Fruit fly (Drosophila melanogaster) whole organism, adult: ENCODE results near the gene eIF2Bepsilon.

Experiments
- CG11617 ChIP-seq: fragments of 200-800 bp; sonication (Bioruptor generic); optimal IDR thresholded peaks from 2 replicates; lab custom pipeline; 2017; ENCODE audit warnings: mild to moderate bottlenecking, missing biosample characterization, missing genetic modification reagents, missing genetic modification characterization
- CG12768 ChIP-seq: fragments of 200-800 bp; sonication (Bioruptor generic); optimal IDR thresholded peaks from 2 replicates; lab custom pipeline; 2017; ENCODE audit warnings: missing biosample characterization, missing genetic modification characterization, mild to moderate bottlenecking, moderate library complexity, missing genetic modification reagents
- CG14711 ChIP-seq: fragments of 200-800 bp; sonication (Bioruptor generic); optimal IDR thresholded peaks from 2 replicates; lab custom pipeline; 2018; ENCODE audit warnings: missing biosample characterization, mild to moderate bottlenecking, missing genetic modification characterization, moderate library complexity
- CG1620 ChIP-seq: fragments of 200-800 bp; sonication (Bioruptor generic); optimal IDR thresholded peaks from 2 replicates; lab custom pipeline; 2016; ENCODE audit warnings: missing biosample characterization, missing genetic modification characterization
- CG33017 ChIP-seq: fragments of 200-800 bp; sonication (Bioruptor generic); optimal IDR thresholded peaks from 2 replicates; lab custom pipeline; 2018; ENCODE audit warnings: missing biosample characterization, mild to moderate bottlenecking, missing genetic modification characterization, moderate library complexity
- CG5204 ChIP-seq: fragments of 200-800 bp; sonication (Bioruptor generic); optimal IDR thresholded peaks from 2 replicates; lab custom pipeline; 2016; ENCODE audit warnings: missing biosample characterization, missing genetic modification characterization
- CG7045 ChIP-seq: fragments of 200-800 bp; sonication (Bioruptor generic); optimal IDR thresholded peaks from 2 replicates; lab custom pipeline; 2017; ENCODE audit warnings: missing biosample characterization, mild to moderate bottlenecking, missing genetic modification characterization
- CG7101 ChIP-seq: fragments of 200-800 bp; sonication (Bioruptor generic); optimal IDR thresholded peaks from 2 replicates; lab custom pipeline; 2018; ENCODE audit warnings: missing biosample characterization, mild to moderate bottlenecking, missing genetic modification characterization, moderate library complexity
- Clk ChIP-seq: fragments of 200-800 bp; sonication (Bioruptor generic); optimal IDR thresholded peaks from 2 replicates; lab custom pipeline; 2017; ENCODE audit warnings: missing biosample characterization, missing genetic modification characterization
- Crg-1 ChIP-seq: fragments of 200-800 bp; sonication (Bioruptor generic); optimal IDR thresholded peaks from 2 replicates; lab custom pipeline; 2016; ENCODE audit warnings: missing biosample characterization, missing genetic modification characterization
- Hr96 ChIP-seq: fragments of 200-800 bp; sonication (Bioruptor generic); optimal IDR thresholded peaks from 2 replicates; lab custom pipeline; 2016; ENCODE audit warnings: missing biosample characterization, missing genetic modification characterization
- Mnt ChIP-seq: fragments of 200-800 bp; sonication (Bioruptor generic); optimal IDR thresholded peaks from 2 replicates; lab custom pipeline; 2016; ENCODE audit warnings: missing biosample characterization, mild to moderate bottlenecking, missing genetic modification characterization
- bab1 ChIP-seq: fragments of 200-800 bp; sonication (Bioruptor generic); optimal IDR thresholded peaks from 3 replicates; lab custom pipeline; 2019; ENCODE audit warnings: missing biosample characterization, mild to moderate bottlenecking, missing genetic modification characterization, moderate library complexity
- cic ChIP-seq: fragments of 200-800 bp; sonication (Bioruptor generic); optimal IDR thresholded peaks from 2 replicates; lab custom pipeline; 2017; ENCODE audit warnings: missing biosample characterization, mild to moderate bottlenecking, missing genetic modification characterization, moderate library complexity
- cnc ChIP-seq, 2 experiments: fragments of >200 bp; optimal IDR thresholded peaks; 2 replicates each; lab custom pipeline; 2017
- kay ChIP-seq: fragments of 200-800 bp; sonication (Bioruptor generic); peaks from one replicate; lab custom pipeline; 2016; ENCODE audit warnings: missing biosample characterization, missing genetic modification characterization, borderline replicate concordance
- ovo ChIP-seq: fragments of 200-800 bp; sonication (Bioruptor generic); optimal IDR thresholded peaks from 2 replicates; lab custom pipeline; 2016; ENCODE audit warnings: missing biosample characterization, missing genetic modification characterization
- pad ChIP-seq: fragments of 200-800 bp; sonication (Bioruptor generic); optimal IDR thresholded peaks from 3 replicates; lab custom pipeline; 2017; ENCODE audit warnings: missing biosample characterization, missing genetic modification characterization, mild to moderate bottlenecking, moderate library complexity, missing genetic modification reagents
- tj ChIP-seq: fragments of 200-800 bp; sonication (Bioruptor generic); optimal IDR thresholded peaks from 3 replicates; lab custom pipeline; 2017; ENCODE audit warnings: missing biosample characterization, mild to moderate bottlenecking, missing genetic modification characterization, moderate library complexity
- toe ChIP-seq: fragments of 200-800 bp; sonication (Bioruptor generic); optimal IDR thresholded peaks from 2 replicates; lab custom pipeline; 2016; ENCODE audit warnings: missing biosample characterization, missing genetic modification characterization

The eIF2Bepsilon gene

DNA sequence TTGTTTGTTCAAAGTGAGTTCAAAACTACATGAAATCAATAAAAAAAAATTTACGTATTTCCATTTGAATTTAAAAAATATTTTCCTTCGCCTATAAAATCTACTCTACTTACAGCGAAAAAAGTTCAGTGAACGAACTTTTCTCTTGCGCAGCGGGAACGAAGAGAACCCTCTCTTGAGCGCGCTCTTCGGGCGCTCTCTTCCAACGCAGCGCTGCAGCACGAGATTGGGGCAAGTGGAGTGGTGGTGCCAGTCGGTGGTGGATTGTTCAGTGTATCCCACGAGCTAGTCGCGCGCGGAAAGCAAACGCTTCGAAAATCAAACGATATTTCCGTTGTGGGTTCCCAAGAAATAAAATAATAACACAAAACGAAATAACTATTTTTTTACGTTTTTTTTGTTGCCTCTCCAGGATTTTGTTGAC lies 19.0 kb upstream of the eIF2Bepsilon start, which contains the start of gene Hr4:
Gene Hr4, plus strand, starts transcription at position 272 of the 424 bp plus-strand sequence.
- TF ChIP-seq CG12768 (GFP tag; lab: Kevin White, UChicago) (no peak), CG7045 (no peak), CG11617 (GFP tag; lab: Kevin White, UChicago) (no peak), bab1 (no peak), CG5204 (GFP tag; lab: Kevin White, UChicago) (no peak), Crg-1 (GFP tag; lab: Kevin White, UChicago) (no peak), Hr96 (GFP tag; lab: Kevin White, UChicago) (no peak), toe (no peak), Clk (GFP tag; lab: Kevin White, UChicago) (no peak), pad (GFP tag; lab: Kevin White, UChicago) (no peak), Mnt (GFP tag; lab: Kevin White, UChicago) (no peak), kay (no peak), CG1620 (no peak), cic (GFP tag; lab: Kevin White, UChicago) (no peak), CG7101 (no peak), CG14711 (no peak)

DNA sequence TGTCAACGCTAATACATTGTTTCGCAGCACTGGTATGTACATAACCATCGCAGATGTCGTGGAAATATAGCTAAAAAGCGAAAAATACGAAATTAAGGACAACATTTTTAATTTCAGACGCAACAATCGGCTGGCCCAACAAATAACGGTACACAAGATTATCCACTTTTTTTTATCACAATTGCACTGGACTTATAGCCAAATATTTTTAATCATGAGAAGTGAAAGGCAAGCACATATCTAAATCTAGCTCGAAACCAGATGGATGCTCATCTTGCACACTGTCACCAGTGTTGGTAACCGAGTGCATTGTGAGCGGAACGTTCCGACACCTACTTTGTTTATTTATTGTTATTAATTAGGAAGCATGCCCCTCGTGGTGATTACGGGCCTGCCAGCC lies 17.3 kb upstream of the eIF2Bepsilon start, which contains the start of the genes CG3857 and CG3587:
Gene CG3857, minus strand, starts transcription at position 21 of the 400 bp plus-strand sequence.
Gene CG3587, plus strand, starts transcription at position 288 of the 400 bp plus-strand sequence.
- TF ChIP-seq Hr96 (GFP tag; lab: Kevin White, UChicago) (peak; percentile 87), Mnt (GFP tag; lab: Kevin White, UChicago) (peak; percentile 86), Clk (GFP tag; lab: Kevin White, UChicago) (no peak), cnc (optimal IDR thresholded peaks at IDR 0.05; lab: Kevin White, UChicago) (no peak), CG33017 (peak; percentile 59), pad (GFP tag; lab: Kevin White, UChicago) (peak; percentile 80), CG1620 (peak; percentile 81), CG14711 (peak; percentile 59), CG11617 (GFP tag; lab: Kevin White, UChicago) (peak; percentile 82), tj (GFP tag; lab: Kevin White, UChicago) (peak; percentile 82), ovo (peak; percentile 73), CG7101 (peak; percentile 82), cic (GFP tag; lab: Kevin White, UChicago) (no peak), kay (no peak), CG7045 (peak; percentile 54), CG5204 (GFP tag; lab: Kevin White, UChicago) (peak; percentile 81), CG12768 (GFP tag; lab: Kevin White, UChicago) (peak; percentile 69), toe (peak; percentile 68), bab1 (peak; percentile 78), Crg-1 (GFP tag; lab: Kevin White, UChicago) (peak; percentile 86)

DNA sequence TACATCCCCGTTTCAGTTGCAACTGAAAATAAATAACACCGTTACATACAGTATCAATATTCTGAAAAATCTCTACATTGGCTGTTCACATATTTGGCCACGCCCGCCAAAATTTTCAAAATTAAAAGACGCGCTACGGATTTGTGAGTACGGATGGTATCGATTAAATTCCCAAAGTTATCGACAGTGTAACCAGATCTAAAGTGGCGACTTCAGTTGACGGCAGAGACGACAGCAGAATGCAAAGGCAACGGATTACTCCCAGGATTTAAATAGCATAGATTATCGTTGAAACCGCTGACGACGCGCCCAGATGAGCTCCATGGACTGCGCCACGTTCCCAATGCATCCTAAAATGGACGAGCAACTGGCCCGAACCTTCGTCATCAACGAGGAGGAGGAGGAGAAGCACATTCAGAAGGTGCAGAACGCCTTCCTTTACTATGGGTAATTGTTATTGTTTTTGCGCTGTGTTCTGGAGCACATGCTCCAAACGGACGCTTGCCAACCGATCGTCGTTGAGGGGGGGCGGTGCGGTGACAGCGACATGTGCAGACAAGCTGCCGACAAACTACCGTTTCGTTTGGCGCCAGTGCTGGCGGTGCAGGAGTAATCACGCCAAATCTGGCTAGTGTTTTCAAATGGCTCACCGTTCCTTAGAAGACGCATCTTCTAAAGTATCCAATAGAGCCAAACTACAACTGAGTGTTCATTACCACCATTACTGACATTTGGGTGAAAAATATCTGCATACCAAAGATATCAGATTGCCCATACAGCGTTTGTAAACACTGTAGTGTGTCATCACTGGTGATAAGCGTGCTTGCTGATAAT lies 5.0 kb upstream of the eIF2Bepsilon start, which contains the start of gene CG11596:
Gene CG11596, plus strand, starts transcription at position 211 of the 834 bp plus-strand sequence.
- TF ChIP-seq Mnt (GFP tag; lab: Kevin White, UChicago) = peak; percentile 97
- TF ChIP-seq toe = no peak
- TF ChIP-seq CG7045 = no peak
- no peak for TF ChIP-seq cic (GFP tag; lab: Kevin White, UChicago)
- no peak for TF ChIP-seq CG12768 (GFP tag; lab: Kevin White, UChicago)
- peak; percentile 52 for TF ChIP-seq pad (GFP tag; lab: Kevin White, UChicago)
- TF ChIP-seq bab1 = peak; percentile 30
- no peak for TF ChIP-seq Hr96 (GFP tag; lab: Kevin White, UChicago)
- TF ChIP-seq kay = no peak
- no peak for TF ChIP-seq Clk (GFP tag; lab: Kevin White, UChicago)
- no peak for TF ChIP-seq CG5204 (GFP tag; lab: Kevin White, UChicago)
- no peak for TF ChIP-seq CG1620
- no peak for TF ChIP-seq CG33017
- TF ChIP-seq CG7101 = peak; percentile 18
- peak; percentile 56 for TF ChIP-seq tj (GFP tag; lab: Kevin White, UChicago)
- TF ChIP-seq Crg-1 (GFP tag; lab: Kevin White, UChicago) = no peak
- TF ChIP-seq CG14711 = no peak
- peak; percentile 78 for TF ChIP-seq ovo
- peak; percentile 34 for TF ChIP-seq CG11617 (GFP tag; lab: Kevin White, UChicago)
- no peak for TF ChIP-seq cnc (optimal IDR thresholded peaks at IDR 0.05; lab: Kevin White, UChicago)

dm6 chrX:1909533-1909932 lies 13.1 kb downstream of the eIF2Bepsilon start:
- no peak for TF ChIP-seq bab1
- TF ChIP-seq cic (GFP tag; lab: Kevin White, UChicago) = peak; percentile 20
- peak; percentile 28 for TF ChIP-seq Mnt (GFP tag; lab: Kevin White, UChicago)
- no peak for TF ChIP-seq CG7045
- peak; percentile 23 for TF ChIP-seq pad (GFP tag; lab: Kevin White, UChicago)

- TF ChIP-seq CG33017 (no peak), CG14711 (peak; percentile 97), CG7101 (no peak), CG7045 (no peak), Crg-1 (GFP tag; lab: Kevin White, UChicago) (no peak), bab1 (peak; percentile 48), CG12768 (GFP tag; lab: Kevin White, UChicago) (peak; percentile 7), tj (GFP tag; lab: Kevin White, UChicago) (no peak), kay (no peak), pad (GFP tag; lab: Kevin White, UChicago) (no peak), CG11617 (GFP tag; lab: Kevin White, UChicago) (no peak), Hr96 (GFP tag; lab: Kevin White, UChicago) (no peak), CG5204 (GFP tag; lab: Kevin White, UChicago) (no peak), CG1620 (no peak), cnc (optimal IDR thresholded peaks at IDR 0.05; lab: Kevin White, UChicago) (no peak), Mnt (GFP tag; lab: Kevin White, UChicago) (peak; percentile 70), Clk (GFP tag; lab: Kevin White, UChicago) (no peak), toe (no peak), cic (GFP tag; lab: Kevin White, UChicago) (no peak), ovo (no peak)
Observed at dm6 chrX:1908757-1909156, 13.9 kb downstream of the eIF2Bepsilon start, which contains the start of the genes Edem1 and Rbcn-3B. Edem1 (minus strand) TSS chrX:1908827. Rbcn-3B (plus strand) TSS chrX:1908920.
